Worm (Caenorhabditis elegans) whole organism, L3 larva: Measurements from ENCODE around the gene F32D8.4.

Experiments
- aly-2 ChIP-seq: fragments of 150-350 bp; optimal IDR thresholded peaks from 2 replicates; lab custom pipeline; 2014; ENCODE audit warnings: missing biosample characterization, missing genetic modification characterization
- ceh-16 ChIP-seq: sonication (generic microtip); optimal IDR thresholded peaks from 2 replicates; lab custom pipeline; 2017; ENCODE audit warnings: missing biosample characterization, missing genetic modification characterization
- ceh-82 ChIP-seq: fragments of 150-350 bp; optimal IDR thresholded peaks from 2 replicates; lab custom pipeline; 2014; ENCODE audit warnings: missing biosample characterization, missing genetic modification characterization
- ceh-9 ChIP-seq: sonication (generic microtip); optimal IDR thresholded peaks from 2 replicates; lab custom pipeline; 2018; ENCODE audit warnings: missing biosample characterization, missing genetic modification characterization
- egl-27 ChIP-seq: sonication (generic microtip); optimal IDR thresholded peaks from 4 replicates; lab custom pipeline; 2017; ENCODE audit warnings: missing biosample characterization, missing genetic modification reagents, missing genetic modification characterization
- egl-5 ChIP-seq: fragments of 150-350 bp; optimal IDR thresholded peaks from 2 replicates; lab custom pipeline; 2017; ENCODE audit warnings: missing biosample characterization, missing genetic modification reagents, missing genetic modification characterization, inconsistent platforms
- elt-1 ChIP-seq: fragments of 150-350 bp; optimal IDR thresholded peaks from 2 replicates; lab custom pipeline; 2014; ENCODE audit warnings: missing biosample characterization, missing genetic modification characterization
- elt-2 ChIP-seq: sonication (generic microtip); optimal IDR thresholded peaks from 2 replicates; lab custom pipeline; 2016; ENCODE audit warnings: missing genetic modification reagents, mild to moderate bottlenecking, missing genetic modification characterization, missing compliant biosample characterization
- elt-3 ChIP-seq, 3 experiments: fragments of 150-350 bp in 1 of 3; sonication (generic microtip) in 2 of 3; optimal IDR thresholded peaks; 2 replicates in 2 of 3; 4 replicates in 1 of 3; lab custom pipeline; 2014 to 2017; ENCODE audit warnings: missing biosample characterization in 3 of 3, missing genetic modification characterization in 3 of 3
- eor-1 ChIP-seq, 2 experiments: fragments of 150-350 bp; optimal IDR thresholded peaks; 2 replicates each; lab custom pipeline; 2014 to 2018; ENCODE audit warnings: missing biosample characterization in 2 of 2, missing genetic modification characterization in 2 of 2
- fkh-10 ChIP-seq: sonication (generic microtip); optimal IDR thresholded peaks from 2 replicates; lab custom pipeline; 2017; ENCODE audit warnings: missing biosample characterization, missing genetic modification reagents, missing genetic modification characterization
- fkh-2 ChIP-seq: fragments of 150-350 bp; optimal IDR thresholded peaks from 2 replicates; lab custom pipeline; 2014; ENCODE audit warnings: missing biosample characterization, missing genetic modification reagents, missing genetic modification characterization
- hmg-11 ChIP-seq: sonication (generic microtip); optimal IDR thresholded peaks from 2 replicates; lab custom pipeline; 2016; ENCODE audit warnings: missing genetic modification characterization, missing compliant biosample characterization
- lin-15B ChIP-seq: fragments of 150-350 bp; optimal IDR thresholded peaks from 2 replicates; lab custom pipeline; 2014; ENCODE audit warnings: missing biosample characterization, missing genetic modification characterization
- lin-39 ChIP-seq: fragments of 150-350 bp; optimal IDR thresholded peaks from 2 replicates; lab custom pipeline; 2018; ENCODE audit warnings: missing biosample characterization, missing genetic modification reagents, missing genetic modification characterization
- lsy-12 ChIP-seq: sonication (generic microtip); optimal IDR thresholded peaks from 2 replicates; lab custom pipeline; 2016; ENCODE audit warnings: mild to moderate bottlenecking, missing genetic modification characterization, missing compliant biosample characterization
- mdl-1 ChIP-seq: fragments of 150-350 bp; optimal IDR thresholded peaks from 2 replicates; lab custom pipeline; 2014; ENCODE audit warnings: missing biosample characterization, missing genetic modification characterization
- nfya-1 ChIP-seq: sonication (generic microtip); optimal IDR thresholded peaks from 2 replicates; lab custom pipeline; 2017; ENCODE audit warnings: missing genetic modification characterization, mild to moderate bottlenecking, missing compliant biosample characterization, antibody characterized with exemption, moderate library complexity; ENCODE audit not compliant: insufficient read depth
- nhr-23 ChIP-seq: fragments of 150-350 bp; optimal IDR thresholded peaks from 2 replicates; lab custom pipeline; 2014; ENCODE audit warnings: missing biosample characterization, missing genetic modification reagents, missing genetic modification characterization
- nhr-237 ChIP-seq: fragments of 150-350 bp; optimal IDR thresholded peaks from 2 replicates; lab custom pipeline; 2014; ENCODE audit warnings: missing biosample characterization, missing genetic modification characterization
- nhr-25 ChIP-seq: sonication (generic microtip); optimal IDR thresholded peaks from 2 replicates; lab custom pipeline; 2017; ENCODE audit warnings: missing biosample characterization, missing genetic modification characterization
- nhr-28 ChIP-seq: fragments of 150-350 bp; optimal IDR thresholded peaks from 2 replicates; lab custom pipeline; 2014; ENCODE audit warnings: missing biosample characterization, missing genetic modification characterization
- nhr-67 ChIP-seq: fragments of 150-350 bp; optimal IDR thresholded peaks from 2 replicates; lab custom pipeline; 2014; ENCODE audit warnings: missing biosample characterization, missing genetic modification characterization
- nhr-76 ChIP-seq: fragments of 150-350 bp; sonication (generic microtip); optimal IDR thresholded peaks from 5 replicates; lab custom pipeline; 2014; ENCODE audit warnings: missing biosample characterization, missing genetic modification characterization
- pqm-1 ChIP-seq: fragments of 150-350 bp; optimal IDR thresholded peaks from 2 replicates; lab custom pipeline; 2017; ENCODE audit warnings: missing biosample characterization, missing genetic modification characterization, inconsistent platforms
- skn-1 ChIP-seq: fragments of 150-350 bp; optimal IDR thresholded peaks from 2 replicates; lab custom pipeline; 2014; ENCODE audit warnings: missing biosample characterization, missing genetic modification characterization
- snpc-4 ChIP-seq: fragments of 150-350 bp; optimal IDR thresholded peaks from 2 replicates; lab custom pipeline; 2014; ENCODE audit warnings: missing biosample characterization, missing genetic modification characterization
- unc-62 ChIP-seq: fragments of 150-350 bp; sonication (generic microtip); optimal IDR thresholded peaks from 4 replicates; lab custom pipeline; 2014; ENCODE audit warnings: missing biosample characterization, missing genetic modification reagents, missing genetic modification characterization
- ztf-11 ChIP-seq: fragments of 150-350 bp; optimal IDR thresholded peaks from 2 replicates; lab custom pipeline; 2014; ENCODE audit warnings: missing biosample characterization, missing genetic modification characterization
- ztf-4 ChIP-seq: fragments of 150-350 bp; optimal IDR thresholded peaks from 2 replicates; lab custom pipeline; 2014; ENCODE audit warnings: missing biosample characterization, missing genetic modification characterization

The F32D8.4 gene

ce11 chrV:10909959-10910358, 16.6 kb upstream of the F32D8.4 start:
- TF ChIP-seq nhr-67: no peak
- TF ChIP-seq egl-5 (tag; lab: Kevin White, UChicago): no peak
- TF ChIP-seq lin-15B (tag; lab: Kevin White, UChicago): no peak
- no peak for TF ChIP-seq ceh-16 (tag; lab: Kevin White, UChicago)
- TF ChIP-seq eor-1 (tag; optimal IDR thresholded peaks at IDR 0.05; lab: Kevin White, UChicago): no peak
- TF ChIP-seq skn-1 (tag; lab: Kevin White, UChicago): no peak
- no peak for TF ChIP-seq nhr-28 (tag; lab: Kevin White, UChicago)
- TF ChIP-seq ceh-82: no peak
- no peak for TF ChIP-seq mdl-1
- TF ChIP-seq nhr-237 (tag; lab: Kevin White, UChicago): no peak
- TF ChIP-seq, all 47 proteins: peak for 0

- TF ChIP-seq eor-1 (tag; optimal IDR thresholded peaks at IDR 0.05; lab: Kevin White, UChicago) (no peak), ztf-4 (no peak), unc-62 (no peak), egl-27 (tag; lab: Kevin White, UChicago) (no peak), elt-1 (tag; lab: Kevin White, UChicago) (peak; percentile 86)
- TF ChIP-seq, all 47 proteins: peak for 1
These were observed 15.7 kb upstream of the F32D8.4 start, which contains the start of gene zzz-1 for ce11 chrV:10909071-10909470. TSS of gene zzz-1 (minus strand) at chrV:10909171.

- TF ChIP-seq elt-2 (tag; lab: Kevin White, UChicago) (no peak), fkh-10 (GFP tag; lab: Kevin White, UChicago) (peak; percentile 52), nhr-23 (tag; lab: Kevin White, UChicago) (no peak), hmg-11 (tag; lab: Kevin White, UChicago) (peak; percentile 48), egl-5 (tag; lab: Kevin White, UChicago) (no peak), snpc-4 (tag; lab: Kevin White, UChicago) (no peak), fkh-2 (no peak), skn-1 (tag; lab: Kevin White, UChicago) (no peak), lin-39 (tag; lab: Kevin White, UChicago) (peak; percentile 52), nhr-76 (tag; lab: Kevin White, UChicago) (no peak), egl-27 (tag; lab: Kevin White, UChicago) (no peak), eor-1 (tag; optimal IDR thresholded peaks at IDR 0.05; lab: Kevin White, UChicago) (no peak), nfya-1 (tag; lab: Kevin White, UChicago) (peak; percentile 39)
These were observed 11.4 kb upstream of the F32D8.4 start for ce11 chrV:10904795-10905194.

- TF ChIP-seq aly-2 (tag; lab: Kevin White, UChicago) (no peak), ztf-11 (tag; lab: Kevin White, UChicago) (no peak), nhr-25 (no peak), fkh-10 (GFP tag; lab: Kevin White, UChicago) (no peak), ceh-9 (tag; lab: Kevin White, UChicago) (no peak), snpc-4 (tag; lab: Kevin White, UChicago) (no peak), elt-1 (tag; lab: Kevin White, UChicago) (no peak), nhr-23 (tag; lab: Kevin White, UChicago) (no peak), lsy-12 (tag; lab: Kevin White, UChicago) (no peak), nhr-28 (tag; lab: Kevin White, UChicago) (no peak), nhr-76 (tag; lab: Kevin White, UChicago) (no peak)
These were observed 10.4 kb upstream of the F32D8.4 start, which contains the start of gene F32D8.15 for ce11 chrV:10903748-10904147. TSS of gene F32D8.15 (plus strand) at chrV:10904048.

- no peak for TF ChIP-seq fkh-2
- no peak for TF ChIP-seq elt-1 (tag; lab: Kevin White, UChicago)
- no peak for TF ChIP-seq hmg-11 (tag; lab: Kevin White, UChicago)
- no peak for TF ChIP-seq elt-3 (tag; optimal IDR thresholded peaks at IDR 0.05; lab: Kevin White, UChicago)
These were observed 9.3 kb upstream of the F32D8.4 start, which contains the start of gene F32D8.8 for ce11 chrV:10902682-10903081. TSS of gene F32D8.8 (minus strand) at chrV:10902782.

- TF ChIP-seq nhr-25 (no peak), elt-2 (tag; lab: Kevin White, UChicago) (peak; percentile 56), ceh-16 (tag; lab: Kevin White, UChicago) (no peak), lsy-12 (tag; lab: Kevin White, UChicago) (no peak), nfya-1 (tag; lab: Kevin White, UChicago) (no peak), egl-5 (tag; lab: Kevin White, UChicago) (no peak), pqm-1 (tag; lab: Kevin White, UChicago) (peak; percentile 25)
These were observed 7.8 kb upstream of the F32D8.4 start, which contains the start of gene spp-16 for ce11 chrV:10901125-10901524. TSS of gene spp-16 (minus strand) at chrV:10901303.
